Worm (Caenorhabditis elegans): Measurements from ENCODE around the gene dct-19.

dct-19 gene

ce11 chrIV:12936221-12936776 lies 6.4 kb upstream of the dct-19 start, which contains the start of the genes cld-1 and dod-21:
Gene cld-1 (minus strand): TSS chrIV:12936271.
Gene dod-21 (plus strand): TSS chrIV:12936738.
- TF ChIP-seq lin-11 (tag; optimal IDR thresholded peaks at IDR 0.05) (no peak), elt-2 (tag; optimal IDR thresholded peaks at IDR 0.05) (peak; percentile 70)

- TF ChIP-seq fkh-6 (tag; optimal IDR thresholded peaks at IDR 0.05) (no peak), lin-11 (tag; optimal IDR thresholded peaks at IDR 0.05) (no peak), sox-4 (tag; optimal IDR thresholded peaks at IDR 0.05) (no peak), ceh-24 (tag; optimal IDR thresholded peaks at IDR 0.05) (no peak), ahr-1 (tag; optimal IDR thresholded peaks at IDR 0.05) (no peak), hlh-8 (tag; optimal IDR thresholded peaks at IDR 0.05) (no peak), ceh-18 (tag; optimal IDR thresholded peaks at IDR 0.05) (no peak), unc-3 (GFP tag; conservative IDR thresholded peaks at IDR 0.05) (no peak), unc-3 (tag; optimal IDR thresholded peaks at IDR 0.05) (no peak), nfya-1 (tag; optimal IDR thresholded peaks at IDR 0.05) (no peak), zip-5 (tag; optimal IDR thresholded peaks at IDR 0.05) (no peak), pha-4 (tag; optimal IDR thresholded peaks at IDR 0.05) (no peak), ceh-31 (tag; optimal IDR thresholded peaks at IDR 0.05) (no peak), sox-2 (GFP tag; IDR thresholded peaks at IDR 0.05) (no peak), ref-2 (tag; optimal IDR thresholded peaks at IDR 0.05) (no peak), fkh-10 (GFP tag; optimal IDR thresholded peaks at IDR 0.05) (no peak), C38D4.7 (GFP tag; optimal IDR thresholded peaks at IDR 0.05) (no peak), K09A11.1 (tag; optimal IDR thresholded peaks at IDR 0.05; ENCODE audit: insufficient read depth) (no peak), nhr-11 (tag; optimal IDR thresholded peaks at IDR 0.05) (no peak), ceh-14 (tag; optimal IDR thresholded peaks at IDR 0.05) (no peak)
Observed at ce11 chrIV:12941254-12941653, 1.5 kb upstream of the dct-19 start, which contains the start of gene dod-24. Gene dod-24 (minus strand): TSS chrIV:12941354.

ce11 chrIV:12946488-12946887 lies 3.8 kb downstream of the dct-19 start, which contains the start of gene F55G11.1:
Gene F55G11.1 (minus strand): TSS chrIV:12946588.
- TF ChIP-seq fax-1 (tag; optimal IDR thresholded peaks at IDR 0.05) (no peak), ahr-1 (tag; optimal IDR thresholded peaks at IDR 0.05) (no peak), ceh-34 (tag; optimal IDR thresholded peaks at IDR 0.05) (no peak), hlh-6 (tag; optimal IDR thresholded peaks at IDR 0.05) (no peak), zip-5 (tag; optimal IDR thresholded peaks at IDR 0.05) (no peak), gmeb-2 (tag; optimal IDR thresholded peaks at IDR 0.05) (no peak), pros-1 (tag; optimal IDR thresholded peaks at IDR 0.05) (no peak), sdc-2 (tag; optimal IDR thresholded peaks at IDR 0.05) (no peak), nhr-232 (tag; optimal IDR thresholded peaks at IDR 0.05) (no peak), syd-9 (tag; optimal IDR thresholded peaks at IDR 0.05) (no peak), hlh-15 (tag; optimal IDR thresholded peaks at IDR 0.05) (no peak), ceh-24 (tag; optimal IDR thresholded peaks at IDR 0.05) (no peak)

ce11 chrIV:12948470-12948869 lies 5.7 kb downstream of the dct-19 start, which contains the start of gene F55G11.10:
Gene F55G11.10 (plus strand): TSS chrIV:12948770.
- no peak for TF ChIP-seq ztf-16 (tag; optimal IDR thresholded peaks at IDR 0.05)
- TF ChIP-seq ceh-48 (tag; optimal IDR thresholded peaks at IDR 0.05) = no peak
- no peak for TF ChIP-seq rnt-1 (tag; optimal IDR thresholded peaks at IDR 0.05)
- TF ChIP-seq npax-4 (tag; optimal IDR thresholded peaks at IDR 0.05) = no peak
- TF ChIP-seq elt-2 (tag; optimal IDR thresholded peaks at IDR 0.05) = no peak
- TF ChIP-seq ceh-19 (GFP tag; optimal IDR thresholded peaks at IDR 0.05) = no peak
- TF ChIP-seq pax-1 (tag; optimal IDR thresholded peaks at IDR 0.05) = no peak
- no peak for TF ChIP-seq ceh-9 (tag; optimal IDR thresholded peaks at IDR 0.05)
- no peak for TF ChIP-seq hlh-8 (tag; optimal IDR thresholded peaks at IDR 0.05)
- no peak for TF ChIP-seq ceh-14 (tag; optimal IDR thresholded peaks at IDR 0.05)
- no peak for TF ChIP-seq lin-11 (tag; optimal IDR thresholded peaks at IDR 0.05)
- no peak for TF ChIP-seq gmeb-2 (tag; optimal IDR thresholded peaks at IDR 0.05)
- TF ChIP-seq Y22D7AL.16 (tag; optimal IDR thresholded peaks at IDR 0.05) = no peak
- TF ChIP-seq odd-2 (tag; optimal IDR thresholded peaks at IDR 0.05) = no peak
- TF ChIP-seq tbx-2 (tag; optimal IDR thresholded peaks at IDR 0.05) = no peak
- no peak for TF ChIP-seq sox-2 (GFP tag; IDR thresholded peaks at IDR 0.05)
- no peak for TF ChIP-seq mec-3 (tag; optimal IDR thresholded peaks at IDR 0.05; ENCODE audit: borderline replicate concordance)

Measured in whole organism, late embryonic.